Worm (Caenorhabditis elegans): Measurements from ENCODE around the gene Y45F10B.3.

The Y45F10B.3 gene

DNA sequence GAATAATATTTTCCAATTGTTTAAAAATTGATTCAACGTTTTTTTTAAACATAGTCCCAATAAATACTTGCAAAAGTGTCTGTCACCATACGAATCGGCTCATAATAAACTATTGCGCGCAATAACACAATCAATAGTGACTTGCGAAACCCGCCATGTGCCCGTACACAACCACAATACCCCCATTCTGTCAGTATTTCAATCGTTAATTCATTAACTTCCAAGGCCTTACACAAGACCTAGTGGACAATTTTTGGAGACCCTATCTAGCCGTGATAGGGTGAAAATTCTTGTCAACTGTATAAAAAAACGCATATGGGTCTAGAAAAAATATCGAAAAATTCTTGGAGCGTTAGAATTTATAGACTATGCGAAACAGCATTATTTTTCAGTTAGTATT lies 7.2 kb downstream of the Y45F10B.3 start:
- peak; percentile 70 for TF ChIP-seq snpc-4 (tag; optimal IDR thresholded peaks at IDR 0.05)
- TF ChIP-seq ztf-11 (tag; optimal IDR thresholded peaks at IDR 0.05): no peak
- TF ChIP-seq aly-2 (tag; optimal IDR thresholded peaks at IDR 0.05): no peak

ce11 chrIV:13601428-13601827 lies 8.0 kb downstream of the Y45F10B.3 start:
- peak; percentile 40 for TF ChIP-seq snpc-4 (tag; optimal IDR thresholded peaks at IDR 0.05)
- TF ChIP-seq nhr-25 (tag; optimal IDR thresholded peaks at IDR 0.05): no peak

ce11 chrIV:13601973-13602669 lies 8.7 kb downstream of the Y45F10B.3 start, which contains the start of gene Y45F10B.59:
TSS of gene Y45F10B.59 (plus strand) at chrIV:13602619.
- TF ChIP-seq nhr-43 (tag; optimal IDR thresholded peaks at IDR 0.05; ENCODE audit: poor library complexity, severe bottlenecking) (no peak), snpc-4 (tag; optimal IDR thresholded peaks at IDR 0.05) (peak; percentile 6)

DNA sequence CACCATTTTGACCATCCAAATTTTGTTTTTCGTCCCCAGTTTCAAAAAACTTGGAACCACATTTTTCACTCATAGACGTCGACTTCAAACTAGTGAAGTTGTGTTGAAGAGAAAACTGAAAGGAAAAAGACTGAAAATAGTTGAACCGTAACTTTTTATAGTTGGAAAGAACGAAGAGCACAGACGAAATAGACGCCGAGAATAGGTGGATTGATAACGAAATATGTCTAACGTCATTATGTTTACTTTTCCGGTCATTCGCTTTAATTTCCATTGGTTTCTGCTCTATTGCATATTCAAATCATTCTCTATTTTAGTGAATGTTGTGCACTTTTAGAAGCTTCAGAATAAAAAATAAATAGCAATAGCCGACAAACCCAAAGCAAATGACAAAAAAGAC lies 16.3 kb downstream of the Y45F10B.3 start, which contains the start of gene C08F11.13:
C08F11.13 (minus strand) TSS at position 138 of the 400 bp plus-strand sequence.
- TF ChIP-seq R02D3.7 (tag; optimal IDR thresholded peaks at IDR 0.05) (no peak), lin-39 (tag; optimal IDR thresholded peaks at IDR 0.05) (no peak), mdl-1 (tag; optimal IDR thresholded peaks at IDR 0.05) (no peak), nhr-28 (tag; optimal IDR thresholded peaks at IDR 0.05) (no peak), elt-1 (tag; optimal IDR thresholded peaks at IDR 0.05) (no peak), pha-4 (tag; optimal IDR thresholded peaks at IDR 0.05) (peak; percentile 60), ceh-28 (tag; optimal IDR thresholded peaks at IDR 0.05) (no peak), jun-1 (tag; optimal IDR thresholded peaks at IDR 0.05) (peak; percentile 0), elt-3 (tag; optimal IDR thresholded peaks at IDR 0.05) (no peak), ceh-82 (tag; optimal IDR thresholded peaks at IDR 0.05) (no peak), aly-2 (tag; optimal IDR thresholded peaks at IDR 0.05) (no peak), pqm-1 (tag; optimal IDR thresholded peaks at IDR 0.05) (peak; percentile 82), egl-5 (tag; optimal IDR thresholded peaks at IDR 0.05) (no peak), ZK546.5 (tag; optimal IDR thresholded peaks at IDR 0.05) (no peak), nhr-237 (tag; optimal IDR thresholded peaks at IDR 0.05) (no peak), ztf-11 (tag; optimal IDR thresholded peaks at IDR 0.05) (no peak), nhr-76 (tag; optimal IDR thresholded peaks at IDR 0.05) (no peak), nhr-11 (tag; optimal IDR thresholded peaks at IDR 0.05) (no peak), nhr-25 (tag; optimal IDR thresholded peaks at IDR 0.05) (no peak), fos-1 (tag; optimal IDR thresholded peaks at IDR 0.05) (no peak), ama-1 (optimal IDR thresholded peaks at IDR 0.05) (no peak), nhr-23 (tag; optimal IDR thresholded peaks at IDR 0.05) (no peak), sea-2 (GFP tag; optimal IDR thresholded peaks at IDR 0.05) (no peak), fkh-2 (tag; optimal IDR thresholded peaks at IDR 0.05) (no peak), mml-1 (tag; optimal IDR thresholded peaks at IDR 0.05) (no peak), elt-2 (tag; optimal IDR thresholded peaks at IDR 0.05) (peak; percentile 69), unc-39 (tag; optimal IDR thresholded peaks at IDR 0.05) (no peak)

- TF ChIP-seq snpc-4 (tag; optimal IDR thresholded peaks at IDR 0.05) (no peak), ztf-11 (tag; optimal IDR thresholded peaks at IDR 0.05) (no peak), nhr-76 (tag; optimal IDR thresholded peaks at IDR 0.05) (no peak), pqm-1 (tag; optimal IDR thresholded peaks at IDR 0.05) (no peak), lin-39 (tag; optimal IDR thresholded peaks at IDR 0.05) (no peak), ztf-4 (tag; optimal IDR thresholded peaks at IDR 0.05) (no peak), egl-27 (tag; optimal IDR thresholded peaks at IDR 0.05) (no peak), mml-1 (tag; optimal IDR thresholded peaks at IDR 0.05) (no peak), elt-2 (tag; optimal IDR thresholded peaks at IDR 0.05) (peak; percentile 15), nfya-1 (tag; optimal IDR thresholded peaks at IDR 0.05; ENCODE audit: insufficient read depth) (no peak), ama-1 (optimal IDR thresholded peaks at IDR 0.05) (no peak), pha-4 (tag; optimal IDR thresholded peaks at IDR 0.05) (peak; percentile 19), nhr-12 (tag; optimal IDR thresholded peaks at IDR 0.05) (no peak), nhr-77 (tag; optimal IDR thresholded peaks at IDR 0.05) (no peak), nhr-11 (tag; optimal IDR thresholded peaks at IDR 0.05) (no peak)
Measured at ce11 chrIV:13619203-13619602, 25.8 kb downstream of the Y45F10B.3 start, which contains the start of gene C08F11.3. TSS of gene C08F11.3 (plus strand) at chrIV:13619503.
